Fruit fly (Drosophila melanogaster) S2 (cell line): ENCODE results near the gene Antdh.

Experiments used
- CG8478 ChIP-seq: fragments of >200 bp; optimal IDR thresholded peaks from 2 replicates; lab custom pipeline; 2018
- CTCF ChIP-seq, 2 experiments: fragments of >200 bp; optimal IDR thresholded peaks; 2 replicates each; lab custom pipeline; 2018

The Antdh gene

dm6 chrX:11124126-11124748, 44.6 kb downstream of the Antdh start, which contains the start of gene CG11122:
Gene CG11122, minus strand, starts transcription at chrX:11124726.
- TF ChIP-seq CTCF (optimal IDR thresholded peaks at IDR 0.05; lab: Kevin White, UChicago), result no peak
- no peak for TF ChIP-seq CG8478

dm6 chrX:11123561-11123960, 45.3 kb downstream of the Antdh start:
- no peak for TF ChIP-seq CG8478
